Worm (Caenorhabditis elegans) whole organism, L2 larva: ENCODE measurements around the gene nlp-34.

ENCODE experiments used
- C34F6.9 ChIP-seq: fragments of 150-350 bp; optimal IDR thresholded peaks from 2 replicates; lab custom pipeline; 2014; ENCODE audit warnings: missing biosample characterization, missing genetic modification characterization
- F13H6.1 ChIP-seq: sonication (generic microtip); optimal IDR thresholded peaks from 2 replicates; lab custom pipeline; 2016; ENCODE audit warnings: missing genetic modification characterization, missing compliant biosample characterization
- R02D3.7 ChIP-seq: fragments of 150-350 bp; optimal IDR thresholded peaks from 2 replicates; lab custom pipeline; 2014; ENCODE audit warnings: missing biosample characterization, missing genetic modification characterization
- Y55F3AM.14 ChIP-seq: fragments of 200-800 bp; sonication (Bioruptor generic); optimal IDR thresholded peaks from 2 replicates; lab custom pipeline; 2018; ENCODE audit warnings: mild to moderate bottlenecking, missing genetic modification characterization, missing compliant biosample characterization
- ZK546.5 ChIP-seq: sonication (generic microtip); optimal IDR thresholded peaks from 2 replicates; lab custom pipeline; 2017; ENCODE audit warnings: missing biosample characterization, missing genetic modification characterization
- alr-1 ChIP-seq: fragments of 150-350 bp; optimal IDR thresholded peaks from 2 replicates; lab custom pipeline; 2014; ENCODE audit warnings: missing biosample characterization, missing genetic modification characterization
- aly-2 ChIP-seq: fragments of 150-350 bp; optimal IDR thresholded peaks from 2 replicates; lab custom pipeline; 2014; ENCODE audit warnings: missing biosample characterization, missing genetic modification characterization
- ama-1 ChIP-seq: fragments of 150-350 bp; optimal IDR thresholded peaks from 2 replicates; lab custom pipeline; 2018; ENCODE audit warnings: inconsistent platforms
- blmp-1 ChIP-seq: sonication (generic microtip); optimal IDR thresholded peaks from 2 replicates; lab custom pipeline; 2017; ENCODE audit warnings: missing genetic modification characterization, mild to moderate bottlenecking, missing compliant biosample characterization, antibody characterized with exemption, moderate library complexity; ENCODE audit not compliant: insufficient read depth
- ceh-16 ChIP-seq: fragments of 150-350 bp; optimal IDR thresholded peaks from 2 replicates; lab custom pipeline; 2014; ENCODE audit warnings: missing biosample characterization, missing genetic modification characterization
- ceh-82 ChIP-seq: fragments of 150-350 bp; optimal IDR thresholded peaks from 2 replicates; lab custom pipeline; 2014; ENCODE audit warnings: missing biosample characterization, missing genetic modification characterization
- crh-2 ChIP-seq: sonication (generic microtip); optimal IDR thresholded peaks from 2 replicates; lab custom pipeline; 2017; ENCODE audit warnings: missing biosample characterization, missing genetic modification characterization
- dmd-4 ChIP-seq: sonication (generic microtip); optimal IDR thresholded peaks from 2 replicates; lab custom pipeline; 2017; ENCODE audit warnings: missing biosample characterization, missing genetic modification characterization
- elt-1 ChIP-seq: fragments of 150-350 bp; optimal IDR thresholded peaks from 2 replicates; lab custom pipeline; 2014; ENCODE audit warnings: missing biosample characterization, missing genetic modification characterization
- elt-3 ChIP-seq: sonication (generic microtip); optimal IDR thresholded peaks from 2 replicates; lab custom pipeline; 2017; ENCODE audit warnings: missing biosample characterization, missing genetic modification characterization
- fos-1 ChIP-seq: fragments of 150-350 bp; optimal IDR thresholded peaks from 2 replicates; lab custom pipeline; 2014; ENCODE audit warnings: missing biosample characterization, missing genetic modification characterization
- gmeb-1 ChIP-seq: fragments of 150-350 bp; optimal IDR thresholded peaks from 2 replicates; lab custom pipeline; 2014; ENCODE audit warnings: missing biosample characterization, missing genetic modification characterization
- lin-11 ChIP-seq: fragments of 150-350 bp; sonication (generic microtip); optimal IDR thresholded peaks from 2 replicates; lab custom pipeline; 2014; ENCODE audit warnings: missing biosample characterization, missing genetic modification characterization, inconsistent platforms, mixed read lengths
- lin-13 ChIP-seq: fragments of 150-350 bp; optimal IDR thresholded peaks from 2 replicates; lab custom pipeline; 2014; ENCODE audit warnings: missing biosample characterization, missing genetic modification reagents, missing genetic modification characterization
- lin-39 ChIP-seq: fragments of 150-350 bp; optimal IDR thresholded peaks from 2 replicates; lab custom pipeline; 2014; ENCODE audit warnings: missing biosample characterization, missing genetic modification reagents, missing genetic modification characterization
- lsy-2 ChIP-seq, 2 experiments: fragments of 150-350 bp in 1 of 2; sonication (generic microtip) in 1 of 2; optimal IDR thresholded peaks; 2 replicates each; lab custom pipeline; 2014 to 2017; ENCODE audit warnings: missing biosample characterization in 2 of 2, missing genetic modification characterization in 2 of 2
- mab-5 ChIP-seq: fragments of 150-350 bp; optimal IDR thresholded peaks from 2 replicates; lab custom pipeline; 2014; ENCODE audit warnings: missing biosample characterization, missing genetic modification characterization
- mdl-1 ChIP-seq, 2 experiments: fragments of 150-350 bp in 1 of 2; sonication (generic microtip) in 1 of 2; optimal IDR thresholded peaks; 2 replicates each; lab custom pipeline; 2017; ENCODE audit warnings: missing biosample characterization in 2 of 2, missing genetic modification characterization in 2 of 2
- nhr-10 ChIP-seq: sonication (generic microtip); optimal IDR thresholded peaks from 2 replicates; lab custom pipeline; 2017; ENCODE audit warnings: missing biosample characterization, missing genetic modification characterization
- nhr-11 ChIP-seq: fragments of 150-350 bp; optimal IDR thresholded peaks from 2 replicates; lab custom pipeline; 2014; ENCODE audit warnings: missing biosample characterization, missing genetic modification characterization
- nhr-12 ChIP-seq: fragments of 150-350 bp; optimal IDR thresholded peaks from 2 replicates; lab custom pipeline; 2014; ENCODE audit warnings: missing biosample characterization, missing genetic modification characterization
- nhr-129 ChIP-seq: fragments of 150-350 bp; optimal IDR thresholded peaks from 2 replicates; lab custom pipeline; 2014; ENCODE audit warnings: missing biosample characterization, missing genetic modification characterization
- nhr-21 ChIP-seq: fragments of 150-350 bp; optimal IDR thresholded peaks from 2 replicates; lab custom pipeline; 2014; ENCODE audit warnings: missing biosample characterization, missing genetic modification characterization
- nhr-23 ChIP-seq: fragments of 150-350 bp; optimal IDR thresholded peaks from 2 replicates; lab custom pipeline; 2014; ENCODE audit warnings: missing biosample characterization, missing genetic modification reagents, missing genetic modification characterization
- nhr-237 ChIP-seq: fragments of 150-350 bp; optimal IDR thresholded peaks from 2 replicates; lab custom pipeline; 2014; ENCODE audit warnings: missing biosample characterization, missing genetic modification characterization
- nhr-6 ChIP-seq: fragments of 150-350 bp; optimal IDR thresholded peaks from 2 replicates; lab custom pipeline; 2014; ENCODE audit warnings: missing biosample characterization, missing genetic modification characterization
- nhr-77 ChIP-seq: fragments of 150-350 bp; optimal IDR thresholded peaks from 2 replicates; lab custom pipeline; 2014; ENCODE audit warnings: missing biosample characterization, missing genetic modification characterization
- peb-1 ChIP-seq: fragments of 150-350 bp; optimal IDR thresholded peaks from 2 replicates; lab custom pipeline; 2014; ENCODE audit warnings: missing biosample characterization, missing genetic modification characterization
- sem-4 ChIP-seq: fragments of 150-350 bp; optimal IDR thresholded peaks from 2 replicates; lab custom pipeline; 2014; ENCODE audit warnings: missing biosample characterization, missing genetic modification reagents, missing genetic modification characterization
- skn-1 ChIP-seq: sonication (generic microtip); optimal IDR thresholded peaks from 2 replicates; lab custom pipeline; 2017; ENCODE audit warnings: missing biosample characterization, missing genetic modification characterization
- sma-3 ChIP-seq: sonication (generic microtip); optimal IDR thresholded peaks from 2 replicates; lab custom pipeline; 2016; ENCODE audit warnings: missing genetic modification reagents, missing genetic modification characterization, missing compliant biosample characterization
- sma-9 ChIP-seq, 2 experiments: fragments of 150-350 bp in 1 of 2; sonication (generic microtip) in 1 of 2; optimal IDR thresholded peaks; 2 replicates each; lab custom pipeline; 2014 to 2016; ENCODE audit warnings: missing genetic modification characterization in 2 of 2, mild to moderate bottlenecking in 1 of 2, missing biosample characterization in 1 of 2, missing compliant biosample characterization in 1 of 2, missing genetic modification reagents in 1 of 2, moderate library complexity in 1 of 2
- snpc-4 ChIP-seq: fragments of 150-350 bp; optimal IDR thresholded peaks from 2 replicates; lab custom pipeline; 2014; ENCODE audit warnings: missing biosample characterization, missing genetic modification characterization
- unc-39 ChIP-seq: fragments of 150-350 bp; optimal IDR thresholded peaks from 2 replicates; lab custom pipeline; 2014; ENCODE audit warnings: missing biosample characterization, missing genetic modification characterization
- unc-55 ChIP-seq: fragments of 150-350 bp; sonication (generic microtip); optimal IDR thresholded peaks from 3 replicates; lab custom pipeline; 2014; ENCODE audit warnings: missing biosample characterization, missing genetic modification reagents, missing genetic modification characterization
- unc-62 ChIP-seq: fragments of 150-350 bp; optimal IDR thresholded peaks from 2 replicates; lab custom pipeline; 2014; ENCODE audit warnings: missing biosample characterization, missing genetic modification reagents, missing genetic modification characterization
- zag-1 ChIP-seq: fragments of 150-350 bp; optimal IDR thresholded peaks from 2 replicates; lab custom pipeline; 2014; ENCODE audit warnings: missing biosample characterization, missing genetic modification characterization
- ztf-1 ChIP-seq: fragments of 200-800 bp; sonication (Bioruptor generic); conservative IDR thresholded peaks from 2 replicates; pipeline ENCODE4 v1.3.6; 2022; ENCODE audit warnings: missing genetic modification characterization, missing compliant biosample characterization
- ztf-11 ChIP-seq: sonication (generic microtip); optimal IDR thresholded peaks from 2 replicates; lab custom pipeline; 2017; ENCODE audit warnings: missing biosample characterization, missing genetic modification characterization
- ztf-4 ChIP-seq: fragments of 150-350 bp; optimal IDR thresholded peaks from 2 replicates; lab custom pipeline; 2014; ENCODE audit warnings: missing biosample characterization, missing genetic modification characterization

nlp-34 gene

ce11 chrV:3984178-3984577 is 5.2 kb upstream of the nlp-34 start, which contains the start of gene nlp-29 (continued):
- TF ChIP-seq unc-55 (GFP tag; lab: Kevin White, UChicago) = no peak
- TF ChIP-seq ztf-1 (GFP tag; lab: Robert Waterston, UW) = no peak
- no peak for TF ChIP-seq ama-1 (lab: Kevin White, UChicago)
- TF ChIP-seq fos-1 = no peak
- TF ChIP-seq nhr-12 (tag; lab: Kevin White, UChicago) = no peak
- TF ChIP-seq sem-4 = no peak
- no peak for TF ChIP-seq mdl-1 (tag; optimal IDR thresholded peaks at IDR 0.05; lab: Kevin White, UChicago)
- TF ChIP-seq gmeb-1 (tag; lab: Kevin White, UChicago) = no peak
- no peak for TF ChIP-seq ceh-82 (tag; lab: Kevin White, UChicago)
- TF ChIP-seq ztf-4 = no peak
- no peak for TF ChIP-seq lin-13 (GFP tag; lab: Kevin White, UChicago)
- no peak for TF ChIP-seq nhr-237 (tag; lab: Kevin White, UChicago)
- no peak for TF ChIP-seq nhr-6 (tag; lab: Kevin White, UChicago)
- TF ChIP-seq nhr-129 = no peak
- TF ChIP-seq mab-5 (tag; lab: Kevin White, UChicago) = no peak
- TF ChIP-seq alr-1 = no peak
- TF ChIP-seq lin-39 (tag; lab: Kevin White, UChicago) = no peak
- TF ChIP-seq nhr-21 = peak; percentile 59
- TF ChIP-seq unc-39 = no peak
- no peak for TF ChIP-seq nhr-23 (tag; lab: Kevin White, UChicago)

- no peak for TF ChIP-seq nhr-77 (tag; lab: Kevin White, UChicago)
- TF ChIP-seq unc-39 = no peak
- no peak for TF ChIP-seq peb-1 (tag; lab: Kevin White, UChicago)
- TF ChIP-seq unc-62 (GFP tag; lab: Kevin White, UChicago) = no peak
- no peak for TF ChIP-seq elt-3
- TF ChIP-seq ceh-82 (tag; lab: Kevin White, UChicago) = no peak
- TF ChIP-seq sma-3 (GFP tag; lab: Kevin White, UChicago) = no peak
- no peak for TF ChIP-seq blmp-1
- no peak for TF ChIP-seq sma-9 (GFP tag; optimal IDR thresholded peaks at IDR 0.05; lab: Kevin White, UChicago)
- no peak for TF ChIP-seq sma-9 (tag; optimal IDR thresholded peaks at IDR 0.05; lab: Kevin White, UChicago)
- TF ChIP-seq lin-13 (GFP tag; lab: Kevin White, UChicago) = no peak
- no peak for TF ChIP-seq C34F6.9 (tag; lab: Kevin White, UChicago)
- no peak for TF ChIP-seq sem-4
- TF ChIP-seq gmeb-1 (tag; lab: Kevin White, UChicago) = no peak
- TF ChIP-seq nhr-11 (tag; lab: Kevin White, UChicago) = no peak
- TF ChIP-seq, all 48 proteins: peak for 0
Measured at ce11 chrV:3981680-3982079, 2.7 kb upstream of the nlp-34 start, which contains the start of gene nlp-30. Gene nlp-30 (plus strand): TSS chrV:3981980.

DNA sequence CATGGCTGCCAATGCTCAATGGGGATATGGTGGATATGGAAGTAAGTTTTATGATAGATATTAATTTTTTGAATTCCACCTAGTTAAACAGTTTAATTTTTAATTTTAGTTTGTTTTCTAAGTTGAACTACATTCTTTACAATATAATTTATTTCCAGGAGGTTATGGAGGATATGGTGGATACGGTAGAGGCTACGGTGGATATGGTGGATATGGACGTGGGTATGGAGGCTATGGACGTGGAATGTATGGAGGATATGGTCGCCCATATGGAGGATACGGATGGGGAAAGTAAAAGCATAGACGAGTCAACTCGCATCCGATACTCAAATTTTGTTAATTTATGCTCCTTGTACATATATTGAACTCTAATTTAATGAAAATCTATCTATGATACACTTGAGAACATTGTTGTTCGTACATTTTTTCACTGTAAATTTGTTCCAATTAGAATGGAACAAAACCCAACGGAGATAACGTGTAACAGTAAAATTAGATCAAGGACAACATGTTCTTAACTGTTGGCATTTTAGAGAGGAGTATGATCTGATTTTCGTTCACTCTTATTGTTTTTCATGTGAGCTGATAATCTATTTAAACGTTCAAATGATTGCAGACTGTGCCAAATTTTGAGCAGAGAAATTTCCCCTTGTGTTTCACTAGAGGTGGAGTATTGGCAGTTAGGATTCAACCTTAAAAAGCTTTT is 1.4 kb upstream of the nlp-34 start:
- TF ChIP-seq sma-3 (GFP tag; lab: Kevin White, UChicago) (peak; percentile 21), ama-1 (lab: Kevin White, UChicago) (peak; percentile 23), sma-9 (GFP tag; optimal IDR thresholded peaks at IDR 0.05; lab: Kevin White, UChicago) (peak; percentile 33), sma-9 (tag; optimal IDR thresholded peaks at IDR 0.05; lab: Kevin White, UChicago) (no peak), unc-62 (GFP tag; lab: Kevin White, UChicago) (no peak), nhr-21 (peak; percentile 68)

- TF ChIP-seq crh-2 (tag; lab: Kevin White, UChicago) (peak; percentile 5), ama-1 (lab: Kevin White, UChicago) (no peak), fos-1 (peak; percentile 34), lin-11 (tag; lab: Kevin White, UChicago) (no peak), ZK546.5 (tag; lab: Kevin White, UChicago) (no peak), aly-2 (tag; lab: Kevin White, UChicago) (no peak), nhr-237 (tag; lab: Kevin White, UChicago) (no peak), lin-13 (GFP tag; lab: Kevin White, UChicago) (no peak), elt-1 (tag; lab: Kevin White, UChicago) (no peak), peb-1 (tag; lab: Kevin White, UChicago) (no peak), lsy-2 (tag; optimal IDR thresholded peaks at IDR 0.05; lab: Kevin White, UChicago) (no peak), R02D3.7 (tag; lab: Kevin White, UChicago) (no peak), Y55F3AM.14 (no peak), lin-39 (tag; lab: Kevin White, UChicago) (no peak), unc-55 (GFP tag; lab: Kevin White, UChicago) (no peak), dmd-4 (no peak), sem-4 (no peak), nhr-12 (tag; lab: Kevin White, UChicago) (no peak), zag-1 (tag; lab: Kevin White, UChicago) (no peak), nhr-129 (no peak), unc-62 (GFP tag; lab: Kevin White, UChicago) (no peak), mab-5 (tag; lab: Kevin White, UChicago) (no peak), nhr-10 (tag; lab: Kevin White, UChicago) (no peak), nhr-77 (tag; lab: Kevin White, UChicago) (no peak), ztf-11 (tag; lab: Kevin White, UChicago) (no peak), snpc-4 (no peak), skn-1 (tag; lab: Kevin White, UChicago) (no peak), ztf-1 (GFP tag; lab: Robert Waterston, UW) (no peak), F13H6.1 (peak; percentile 10), ceh-16 (tag; lab: Kevin White, UChicago) (no peak)
Measured at ce11 chrV:3979819-3980218, 885 bp upstream of the nlp-34 start, which contains the start of gene nlp-31. Gene nlp-31 (plus strand): TSS chrV:3980055.
